Worm (Caenorhabditis elegans) whole organism, mixed stage, embryonic: Measurements from ENCODE around the gene C03F11.2.

Experiments used
- ces-1 ChIP-seq: fragments of 150-350 bp; optimal IDR thresholded peaks from 2 replicates; lab custom pipeline; 2014; ENCODE audit warnings: missing biosample characterization, missing genetic modification reagents, missing genetic modification characterization
- lsy-2 ChIP-seq: fragments of 150-350 bp; optimal IDR thresholded peaks from 2 replicates; lab custom pipeline; 2014; ENCODE audit warnings: missing biosample characterization, missing genetic modification characterization
- snpc-4 ChIP-seq: fragments of 150-350 bp; optimal IDR thresholded peaks from 2 replicates; lab custom pipeline; 2014; ENCODE audit warnings: missing biosample characterization, missing genetic modification characterization

- TF ChIP-seq ces-1 (GFP tag; lab: Kevin White, UChicago) (no peak), lsy-2 (tag; lab: Kevin White, UChicago) (no peak), snpc-4 (tag; lab: Kevin White, UChicago) (no peak)
These were observed 23.6 kb downstream of the C03F11.2 start for ce11 chrX:5373597-5373996.
